ENCODE assay signal across 5 worm cellular contexts in the genomic region with DNA sequence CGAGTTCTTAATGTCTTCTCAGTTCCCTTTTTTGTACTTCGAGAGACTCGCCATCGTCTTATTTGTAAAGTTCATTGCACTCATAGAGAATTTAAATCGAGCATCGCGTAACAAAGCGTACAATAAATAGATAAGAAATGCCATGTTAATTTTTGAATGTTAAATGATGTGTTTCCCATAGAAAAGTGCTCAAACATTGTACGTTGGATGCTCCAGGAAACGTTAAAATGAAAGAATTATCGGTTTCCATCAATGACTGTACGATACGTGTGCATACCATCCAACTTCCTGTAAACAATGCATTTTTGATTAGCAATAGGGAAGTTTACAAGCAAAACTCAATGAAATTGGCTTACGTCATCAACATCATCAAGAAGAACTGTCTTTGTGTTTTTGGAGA.
TF ChIP-seq lines count a peak whose summit lies in the region.

No protein-coding gene starts in this region.

TF ChIP-seq in whole organism, L1 larva, 84 proteins besides CTCF, POLR2A, EP300 and RAD21:
- TF ChIP-seq elt-2 (tag; optimal IDR thresholded peaks at IDR 0.05; lab: Kevin White, UChicago): peak; percentile 75
- TF ChIP-seq lin-14 (GFP tag; optimal IDR thresholded peaks at IDR 0.05; lab: Kevin White, UChicago): no peak
- no peak for TF ChIP-seq dsc-1 (tag; optimal IDR thresholded peaks at IDR 0.05; lab: Kevin White, UChicago)
- peak in 1 of 2 experiments; percentile 13 for TF ChIP-seq lin-35 (GFP tag; optimal IDR thresholded peaks at IDR 0.05; lab: Kevin White, UChicago)

TF ChIP-seq in whole organism, L2 larva, 48 proteins besides CTCF, POLR2A, EP300 and RAD21:
- TF ChIP-seq lin-11 (tag; optimal IDR thresholded peaks at IDR 0.05; lab: Kevin White, UChicago) (no peak), fos-1 (tag; optimal IDR thresholded peaks at IDR 0.05; lab: Kevin White, UChicago) (peak; percentile 92), crh-2 (tag; optimal IDR thresholded peaks at IDR 0.05; lab: Kevin White, UChicago) (peak; percentile 68), lsy-2 (tag; optimal IDR thresholded peaks at IDR 0.05; lab: Kevin White, UChicago) (no peak), sma-9 (GFP tag; optimal IDR thresholded peaks at IDR 0.05; lab: Kevin White, UChicago) (peak; percentile 23), sma-9 (tag; optimal IDR thresholded peaks at IDR 0.05; lab: Kevin White, UChicago) (no peak), gmeb-1 (tag; optimal IDR thresholded peaks at IDR 0.05; lab: Kevin White, UChicago) (peak; percentile 3)

TF ChIP-seq in whole organism, L3 larva, 47 proteins besides CTCF, POLR2A, EP300 and RAD21:
- TF ChIP-seq pha-4 (tag; optimal IDR thresholded peaks at IDR 0.05; lab: Kevin White, UChicago) (peak; percentile 31), lin-39 (tag; optimal IDR thresholded peaks at IDR 0.05; lab: Kevin White, UChicago) (no peak), ceh-28 (tag; optimal IDR thresholded peaks at IDR 0.05; lab: Kevin White, UChicago) (no peak), unc-62 (GFP tag; optimal IDR thresholded peaks at IDR 0.05; lab: Kevin White, UChicago) (no peak), nhr-23 (tag; optimal IDR thresholded peaks at IDR 0.05; lab: Kevin White, UChicago) (no peak), jun-1 (tag; optimal IDR thresholded peaks at IDR 0.05; lab: Kevin White, UChicago) (peak; percentile 42), ZK546.5 (tag; optimal IDR thresholded peaks at IDR 0.05; lab: Kevin White, UChicago) (no peak), pqm-1 (tag; optimal IDR thresholded peaks at IDR 0.05; lab: Kevin White, UChicago) (peak; percentile 71), elt-2 (tag; optimal IDR thresholded peaks at IDR 0.05; lab: Kevin White, UChicago) (peak; percentile 87)

TF ChIP-seq in whole organism, L4 larva, 104 proteins besides CTCF, POLR2A, EP300 and RAD21:
- peak; percentile 5 for TF ChIP-seq nhr-28 (tag; optimal IDR thresholded peaks at IDR 0.05; lab: Kevin White, UChicago)
- TF ChIP-seq dve-1 (tag; optimal IDR thresholded peaks at IDR 0.05; lab: Kevin White, UChicago; ENCODE audit: insufficient read depth): peak; percentile 55
- peak; percentile 25 for TF ChIP-seq hlh-11 (tag; optimal IDR thresholded peaks at IDR 0.05; lab: Kevin White, UChicago)
- TF ChIP-seq pqm-1 (tag; optimal IDR thresholded peaks at IDR 0.05; lab: Kevin White, UChicago): peak; percentile 92
- TF ChIP-seq snpc-4 (tag; optimal IDR thresholded peaks at IDR 0.05; lab: Kevin White, UChicago): no peak
- TF ChIP-seq unc-130 (GFP tag; optimal IDR thresholded peaks at IDR 0.05; lab: Kevin White, UChicago): no peak
- no peak for TF ChIP-seq lin-1 (GFP tag; IDR thresholded peaks at IDR 0.05; lab: Robert Waterston, UW)
- TF ChIP-seq lir-3 (tag; optimal IDR thresholded peaks at IDR 0.05; lab: Kevin White, UChicago): no peak
- peak; percentile 40 for TF ChIP-seq aha-1 (tag; lab: Kevin White, UChicago)
- peak in 1 of 2 experiments; percentile 2 for TF ChIP-seq lsy-2 (tag; optimal IDR thresholded peaks at IDR 0.05; lab: Kevin White, UChicago)
- TF ChIP-seq Y48G9A.11 (GFP tag; IDR thresholded peaks at IDR 0.05; lab: Robert Waterston, UW): no peak
- TF ChIP-seq ceh-20 (GFP tag; IDR thresholded peaks at IDR 0.05; lab: Robert Waterston, UW): no peak; the same call in 1 of the 2 replicates
- no peak for TF ChIP-seq lin-39 (tag; optimal IDR thresholded peaks at IDR 0.05; lab: Kevin White, UChicago)
- TF ChIP-seq unc-39 (tag; optimal IDR thresholded peaks at IDR 0.05; lab: Kevin White, UChicago): no peak
- peak; percentile 31; the same call in 1 of the 2 replicates for TF ChIP-seq php-3 (GFP tag; IDR thresholded peaks at IDR 0.05; lab: Robert Waterston, UW)
- no peak for TF ChIP-seq gei-8 (GFP tag; optimal IDR thresholded peaks at IDR 0.05; lab: Kevin White, UChicago)
- no peak for TF ChIP-seq madf-9 (GFP tag; conservative IDR thresholded peaks at IDR 0.05; lab: Robert Waterston, UW)
- no peak for TF ChIP-seq zag-1 (tag; optimal IDR thresholded peaks at IDR 0.05; lab: Kevin White, UChicago)
- TF ChIP-seq dmd-6 (GFP tag; IDR thresholded peaks at IDR 0.05; lab: Robert Waterston, UW): peak; percentile 26; the same call in 1 of the 2 replicates
- TF ChIP-seq daf-16 (GFP tag; optimal IDR thresholded peaks at IDR 0.05; lab: Kevin White, UChicago): no peak
- TF ChIP-seq daf-16 (tag; optimal IDR thresholded peaks at IDR 0.05; lab: Kevin White, UChicago): peak; percentile 74
- no peak for TF ChIP-seq ctbp-1 (GFP tag; IDR thresholded peaks at IDR 0.05; lab: Robert Waterston, UW)

TF ChIP-seq in whole organism, young adult, 124 proteins besides CTCF, POLR2A, EP300 and RAD21:
- TF ChIP-seq nhr-80 (tag; optimal IDR thresholded peaks at IDR 0.05; lab: Kevin White, UChicago) (peak; percentile 35), tlf-1 (GFP tag; optimal IDR thresholded peaks at IDR 0.05; lab: Kevin White, UChicago) (no peak)
